Worm (Caenorhabditis elegans) whole organism, L4 larva: ENCODE data around the gene F02H6.3.

Source experiments
- F37D6.2 ChIP-seq: sonication (generic microtip); optimal IDR thresholded peaks from 2 replicates; lab custom pipeline; 2016; ENCODE audit warnings: mild to moderate bottlenecking, missing genetic modification characterization, missing compliant biosample characterization
- daf-8 ChIP-seq: fragments of 200-800 bp; sonication (Bioruptor generic); IDR thresholded peaks from 2 replicates; pipeline ENCODE4 v1.3.6; 2022; ENCODE audit warnings: missing genetic modification characterization, missing compliant biosample characterization
- hlh-11 ChIP-seq: fragments of 200-800 bp; sonication (Bioruptor generic); optimal IDR thresholded peaks from 2 replicates; lab custom pipeline; 2018; ENCODE audit warnings: mild to moderate bottlenecking, missing genetic modification characterization, missing compliant biosample characterization
- lin-1 ChIP-seq: fragments of 200-800 bp; sonication (Bioruptor generic); IDR thresholded peaks from 2 replicates; pipeline ENCODE4 v1.3.6; 2022; ENCODE audit warnings: missing genetic modification reagents, missing genetic modification characterization, missing compliant biosample characterization
- lsy-2 ChIP-seq, 2 experiments: fragments of 150-350 bp in 1 of 2; sonication (generic microtip) in 1 of 2; optimal IDR thresholded peaks; 2 replicates each; lab custom pipeline; 2014 to 2017; ENCODE audit warnings: missing biosample characterization in 2 of 2, missing genetic modification characterization in 2 of 2
- mdt-29 ChIP-seq: fragments of 200-800 bp; sonication (Bioruptor generic); IDR thresholded peaks from 2 replicates; pipeline ENCODE4 v1.3.6; 2022; ENCODE audit warnings: missing genetic modification reagents, missing genetic modification characterization, missing compliant biosample characterization
- nhr-102 ChIP-seq: sonication (generic microtip); optimal IDR thresholded peaks from 2 replicates; lab custom pipeline; 2016; ENCODE audit warnings: mild to moderate bottlenecking, missing genetic modification characterization, moderate library complexity, missing compliant biosample characterization
- nhr-11 ChIP-seq: fragments of 150-350 bp; optimal IDR thresholded peaks from 2 replicates; lab custom pipeline; 2014; ENCODE audit warnings: missing biosample characterization, missing genetic modification characterization
- nhr-6 ChIP-seq: fragments of 150-350 bp; optimal IDR thresholded peaks from 2 replicates; lab custom pipeline; 2014; ENCODE audit warnings: missing biosample characterization, missing genetic modification characterization
- rbr-2 ChIP-seq: sonication (generic microtip); optimal IDR thresholded peaks from 2 replicates; lab custom pipeline; 2016; ENCODE audit warnings: missing genotype, missing genetic modification characterization, missing compliant biosample characterization
- snpc-4 ChIP-seq: fragments of 150-350 bp; optimal IDR thresholded peaks from 2 replicates; lab custom pipeline; 2014; ENCODE audit warnings: missing biosample characterization, missing genetic modification characterization
- unc-39 ChIP-seq: sonication (generic microtip); optimal IDR thresholded peaks from 2 replicates; lab custom pipeline; 2017; ENCODE audit warnings: missing biosample characterization, missing genetic modification characterization
- zag-1 ChIP-seq: fragments of 150-350 bp; optimal IDR thresholded peaks from 2 replicates; lab custom pipeline; 2014; ENCODE audit warnings: missing biosample characterization, missing genetic modification characterization

DNA sequence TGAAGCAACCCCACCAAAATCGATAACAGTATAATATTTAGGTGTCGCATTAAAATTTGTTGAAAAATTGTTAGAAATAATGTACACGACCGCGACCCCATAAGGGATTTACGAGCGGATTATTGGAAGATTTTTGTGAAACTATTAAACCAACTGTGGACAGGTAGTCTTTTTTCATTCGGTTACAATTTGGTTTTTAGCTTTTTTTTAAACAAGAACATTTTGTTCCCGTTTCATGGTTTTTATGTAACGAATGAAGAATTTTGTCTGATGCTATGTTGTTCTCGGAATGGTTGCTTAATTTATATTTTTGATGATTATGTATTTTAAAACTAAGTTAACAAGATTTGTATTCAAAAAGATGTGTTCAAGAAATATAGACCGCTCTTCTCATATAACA is 26.9 kb upstream of the F02H6.3 start, which contains the start of gene R05A10.3:
- TF ChIP-seq unc-39 (tag; lab: Kevin White, UChicago) (no peak), lsy-2 (tag; optimal IDR thresholded peaks at IDR 0.05; lab: Kevin White, UChicago) (no peak), daf-8 (no peak), lin-1 (no peak), nhr-102 (tag; lab: Kevin White, UChicago) (no peak), hlh-11 (tag; lab: Kevin White, UChicago) (no peak), nhr-11 (tag; lab: Kevin White, UChicago) (no peak), zag-1 (tag; lab: Kevin White, UChicago) (no peak), mdt-29 (GFP tag; lab: Robert Waterston, UW) (no peak), snpc-4 (no peak), F37D6.2 (no peak), rbr-2 (tag; lab: Kevin White, UChicago) (no peak), nhr-6 (no peak)
